Worm (Caenorhabditis elegans): ENCODE measurements around the gene C07G2.5.

The C07G2.5 gene

DNA sequence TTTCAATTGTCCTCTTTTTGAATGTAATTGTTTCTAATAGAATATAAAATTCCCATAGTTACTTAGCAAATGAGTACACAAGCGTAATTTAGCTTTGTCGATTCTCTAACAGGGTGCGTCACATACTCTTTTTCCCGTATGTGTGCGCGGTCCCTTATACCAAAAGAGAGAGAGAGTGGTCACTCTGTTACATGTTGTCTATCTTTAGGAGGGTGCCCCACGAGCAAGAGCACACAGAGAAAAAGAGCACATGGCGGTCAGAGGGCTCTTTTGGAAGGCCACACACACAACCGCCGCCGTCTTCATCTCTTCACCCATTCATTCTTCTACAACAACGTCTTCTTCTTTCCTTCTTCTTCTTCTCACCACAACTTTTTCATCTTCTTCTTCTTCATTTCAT, 15.1 kb upstream of the C07G2.5 start:
- TF ChIP-seq ceh-82 (tag; optimal IDR thresholded peaks at IDR 0.05) (no peak), nhr-77 (tag; optimal IDR thresholded peaks at IDR 0.05) (no peak), nhr-23 (tag; optimal IDR thresholded peaks at IDR 0.05) (no peak), ama-1 (optimal IDR thresholded peaks at IDR 0.05) (no peak), aly-2 (tag; optimal IDR thresholded peaks at IDR 0.05) (no peak), nhr-25 (tag; optimal IDR thresholded peaks at IDR 0.05) (no peak), mdl-1 (tag; optimal IDR thresholded peaks at IDR 0.05) (peak in 1 of 2 experiments; percentile 4), nhr-12 (tag; optimal IDR thresholded peaks at IDR 0.05) (no peak), lin-13 (GFP tag; optimal IDR thresholded peaks at IDR 0.05) (no peak), nhr-129 (tag; optimal IDR thresholded peaks at IDR 0.05) (peak; percentile 48), unc-55 (GFP tag; optimal IDR thresholded peaks at IDR 0.05) (peak; percentile 31), C34F6.9 (tag; optimal IDR thresholded peaks at IDR 0.05) (peak; percentile 33), F13H6.1 (tag; optimal IDR thresholded peaks at IDR 0.05) (peak; percentile 71), fos-1 (tag; optimal IDR thresholded peaks at IDR 0.05) (no peak), crh-2 (tag; optimal IDR thresholded peaks at IDR 0.05) (no peak), nhr-10 (tag; optimal IDR thresholded peaks at IDR 0.05) (no peak), peb-1 (tag; optimal IDR thresholded peaks at IDR 0.05) (no peak), dmd-4 (tag; optimal IDR thresholded peaks at IDR 0.05) (no peak), blmp-1 (tag; optimal IDR thresholded peaks at IDR 0.05; ENCODE audit: insufficient read depth) (no peak), ztf-11 (tag; optimal IDR thresholded peaks at IDR 0.05) (no peak), snpc-4 (tag; optimal IDR thresholded peaks at IDR 0.05) (no peak), ztf-1 (GFP tag; conservative IDR thresholded peaks at IDR 0.05) (no peak), egl-27 (tag; optimal IDR thresholded peaks at IDR 0.05) (no peak), sem-4 (tag; optimal IDR thresholded peaks at IDR 0.05) (no peak), elt-3 (tag; optimal IDR thresholded peaks at IDR 0.05) (no peak), mbf-1 (tag; optimal IDR thresholded peaks at IDR 0.05) (no peak), mab-5 (tag; optimal IDR thresholded peaks at IDR 0.05) (no peak), nhr-11 (tag; optimal IDR thresholded peaks at IDR 0.05) (no peak), zag-1 (tag; optimal IDR thresholded peaks at IDR 0.05) (no peak), gmeb-1 (tag; optimal IDR thresholded peaks at IDR 0.05) (no peak), ztf-4 (tag; optimal IDR thresholded peaks at IDR 0.05) (no peak), elt-1 (tag; optimal IDR thresholded peaks at IDR 0.05) (no peak), lsy-2 (tag; optimal IDR thresholded peaks at IDR 0.05) (peak in 1 of 2 experiments; percentile 18), ZK546.5 (tag; optimal IDR thresholded peaks at IDR 0.05) (no peak), sma-3 (GFP tag; optimal IDR thresholded peaks at IDR 0.05) (no peak)

DNA sequence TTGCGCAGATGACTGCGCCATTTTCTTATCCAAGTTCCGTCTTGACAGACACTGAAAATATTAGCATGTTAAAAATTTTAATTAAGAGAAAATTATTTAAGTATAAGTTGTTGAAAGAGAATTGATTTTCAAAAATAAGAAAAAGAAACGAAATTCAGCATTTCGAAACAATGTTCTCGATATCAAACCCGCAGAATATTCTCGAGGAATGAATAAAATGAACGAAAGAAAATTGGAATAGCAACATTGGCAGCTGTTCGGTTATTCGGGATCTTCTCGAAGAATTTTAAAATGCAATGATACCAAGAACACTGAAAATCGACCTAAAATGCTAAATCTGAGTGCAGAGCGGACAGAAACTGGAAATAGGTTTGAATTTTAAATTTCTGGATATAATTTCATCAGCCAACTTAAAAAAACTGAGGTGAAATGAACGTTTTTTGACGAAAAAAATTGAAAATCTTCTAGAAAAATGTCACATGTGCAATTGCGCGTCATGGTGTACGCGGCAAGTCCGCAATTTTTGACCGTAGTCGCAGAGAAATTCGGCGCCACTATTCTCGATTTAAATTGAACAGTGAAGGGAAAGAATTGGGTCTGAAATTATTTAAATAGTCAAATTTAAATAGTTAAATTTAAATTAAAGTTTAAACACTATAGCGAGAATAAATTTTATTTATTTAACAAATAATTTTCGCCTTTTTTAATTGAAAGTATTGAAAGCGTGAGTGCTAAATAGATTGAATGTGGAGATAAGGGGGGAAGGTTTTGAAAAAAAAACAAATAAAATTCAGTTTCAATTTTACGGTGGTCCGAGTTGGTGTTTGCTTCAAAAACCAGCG, 9.4 kb upstream of the C07G2.5 start, which contains the start of the genes cct-5 and F25F2.1:
Gene cct-5 (minus strand): TSS at position 51 of the 842 bp plus-strand sequence.
Gene F25F2.1 (plus strand): TSS at position 792 of the 842 bp plus-strand sequence.
- TF ChIP-seq ztf-11 (tag; optimal IDR thresholded peaks at IDR 0.05): no peak
- TF ChIP-seq lin-13 (GFP tag; optimal IDR thresholded peaks at IDR 0.05): peak; percentile 51
- TF ChIP-seq gmeb-1 (tag; optimal IDR thresholded peaks at IDR 0.05): peak; percentile 76
- no peak for TF ChIP-seq mbf-1 (tag; optimal IDR thresholded peaks at IDR 0.05)
- no peak for TF ChIP-seq elt-3 (tag; optimal IDR thresholded peaks at IDR 0.05)
- peak; percentile 37 for TF ChIP-seq ama-1 (optimal IDR thresholded peaks at IDR 0.05)
- peak; percentile 49 for TF ChIP-seq sma-9 (GFP tag; optimal IDR thresholded peaks at IDR 0.05)
- TF ChIP-seq sma-9 (tag; optimal IDR thresholded peaks at IDR 0.05): no peak
- TF ChIP-seq unc-55 (GFP tag; optimal IDR thresholded peaks at IDR 0.05): peak; percentile 76
- peak; percentile 76 for TF ChIP-seq C34F6.9 (tag; optimal IDR thresholded peaks at IDR 0.05)
- TF ChIP-seq nhr-129 (tag; optimal IDR thresholded peaks at IDR 0.05): peak; percentile 57
- peak; percentile 23 for TF ChIP-seq fos-1 (tag; optimal IDR thresholded peaks at IDR 0.05)
- TF ChIP-seq lsy-2 (tag; optimal IDR thresholded peaks at IDR 0.05): peak; percentile 61 to 95
- TF ChIP-seq snpc-4 (tag; optimal IDR thresholded peaks at IDR 0.05): peak; percentile 23
- TF ChIP-seq sma-3 (GFP tag; optimal IDR thresholded peaks at IDR 0.05): peak; percentile 36
- TF ChIP-seq crh-2 (tag; optimal IDR thresholded peaks at IDR 0.05): peak; percentile 71
- TF ChIP-seq F13H6.1 (tag; optimal IDR thresholded peaks at IDR 0.05): peak; percentile 19
- TF ChIP-seq nhr-21 (tag; optimal IDR thresholded peaks at IDR 0.05): no peak

DNA sequence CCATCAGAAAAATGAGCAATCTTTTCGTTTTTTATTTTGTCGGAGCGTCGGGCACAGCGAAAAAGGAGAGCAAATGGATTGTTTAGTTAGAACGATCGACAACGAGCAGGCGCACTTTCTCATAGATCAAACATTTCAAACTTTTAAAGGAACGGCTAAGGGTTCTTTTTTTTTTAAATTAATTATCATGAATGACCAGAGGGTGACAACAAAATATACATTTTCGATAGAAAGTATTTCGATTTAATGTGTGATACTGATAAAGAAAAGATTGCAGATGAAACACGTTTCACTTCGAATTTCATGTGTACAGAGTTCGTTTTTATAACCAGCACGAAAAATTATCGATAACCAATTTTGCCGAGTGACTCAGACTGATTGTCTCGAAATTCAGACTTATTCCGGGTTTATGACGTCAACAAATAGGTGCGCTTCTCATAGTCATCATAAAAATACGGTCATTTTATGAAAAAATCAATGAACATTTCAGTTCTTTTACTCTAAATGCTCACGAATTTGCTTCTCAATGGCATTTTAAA, 7.8 kb upstream of the C07G2.5 start:
- TF ChIP-seq C34F6.9 (tag; optimal IDR thresholded peaks at IDR 0.05) (no peak), crh-2 (tag; optimal IDR thresholded peaks at IDR 0.05) (peak; percentile 28), sma-9 (GFP tag; optimal IDR thresholded peaks at IDR 0.05) (peak; percentile 42), sma-9 (tag; optimal IDR thresholded peaks at IDR 0.05) (no peak), fos-1 (tag; optimal IDR thresholded peaks at IDR 0.05) (peak; percentile 89)
